Fruit fly (Drosophila melanogaster) whole organism, embryonic: ENCODE measurements around the gene Sec5.

ENCODE experiments used
- Abd-B ChIP-seq: fragments of 200-800 bp; sonication (Bioruptor generic); optimal IDR thresholded peaks from 2 replicates; lab custom pipeline; 2018; ENCODE audit warnings: missing biosample characterization, mild to moderate bottlenecking, missing genetic modification characterization, moderate library complexity
- CG10366 ChIP-seq: fragments of 200-800 bp; sonication (Bioruptor generic); IDR thresholded peaks from 2 replicates; pipeline ENCODE4 v1.3.6; 2022; ENCODE audit warnings: missing biosample characterization, missing genetic modification characterization
- CG12659 ChIP-seq: fragments of 200-800 bp; sonication (Bioruptor generic); optimal IDR thresholded peaks from 3 replicates; lab custom pipeline; 2017; ENCODE audit warnings: mild to moderate bottlenecking, missing biosample characterization, missing genetic modification reagents, missing genetic modification characterization
- CG14014 ChIP-seq: fragments of 200-800 bp; sonication (Bioruptor generic); IDR thresholded peaks from 2 replicates; pipeline ENCODE4 v1.3.6; 2022; ENCODE audit warnings: missing biosample characterization, missing genetic modification characterization
- CG15269 ChIP-seq: fragments of 200-800 bp; sonication (Bioruptor generic); optimal IDR thresholded peaks from 2 replicates; lab custom pipeline; 2018; ENCODE audit warnings: missing biosample characterization, mild to moderate bottlenecking, missing genetic modification characterization, moderate library complexity
- CG17361 ChIP-seq: fragments of 200-800 bp; sonication (Bioruptor generic); IDR thresholded peaks from 3 replicates; pipeline ENCODE4 v1.3.6; 2022; ENCODE audit warnings: missing biosample characterization, missing genetic modification characterization
- CG17912 ChIP-seq: fragments of 200-800 bp; sonication (Bioruptor generic); optimal IDR thresholded peaks from 2 replicates; lab custom pipeline; 2018; ENCODE audit warnings: missing biosample characterization, mild to moderate bottlenecking, missing genetic modification characterization
- CG18476 ChIP-seq: fragments of 200-800 bp; sonication (Bioruptor generic); optimal IDR thresholded peaks from 2 replicates; lab custom pipeline; 2016; ENCODE audit warnings: missing biosample characterization, mild to moderate bottlenecking, missing genetic modification characterization
- CG2199 ChIP-seq: fragments of 200-800 bp; sonication (Bioruptor generic); IDR thresholded peaks from 3 replicates; pipeline ENCODE4 v1.3.6; 2022; ENCODE audit warnings: missing biosample characterization, missing genetic modification characterization
- CG4282 ChIP-seq: fragments of 200-800 bp; sonication (Bioruptor generic); optimal IDR thresholded peaks from 2 replicates; lab custom pipeline; 2016; ENCODE audit warnings: missing biosample characterization, missing genetic modification characterization
- CG4854 ChIP-seq: fragments of 200-800 bp; sonication (Bioruptor generic); optimal IDR thresholded peaks from 2 replicates; lab custom pipeline; 2016; ENCODE audit warnings: missing biosample characterization, missing genetic modification characterization, inconsistent platforms
- CG6654 ChIP-seq: fragments of 200-800 bp; sonication (Bioruptor generic); optimal IDR thresholded peaks from 2 replicates; lab custom pipeline; 2017; ENCODE audit warnings: missing biosample characterization, mild to moderate bottlenecking, missing genetic modification characterization
- CG6854 ChIP-seq: fragments of 200-800 bp; sonication (Bioruptor generic); optimal IDR thresholded peaks from 3 replicates; lab custom pipeline; 2017; ENCODE audit warnings: missing biosample characterization, mild to moderate bottlenecking, missing genetic modification characterization
- CG7271 ChIP-seq: fragments of 200-800 bp; sonication (Bioruptor generic); optimal IDR thresholded peaks from 2 replicates; lab custom pipeline; 2018; ENCODE audit warnings: missing biosample characterization, mild to moderate bottlenecking, missing genetic modification characterization, moderate library complexity
- CG7987 ChIP-seq: fragments of 200-800 bp; sonication (Bioruptor generic); optimal IDR thresholded peaks from 2 replicates; lab custom pipeline; 2018; ENCODE audit warnings: missing biosample characterization, mild to moderate bottlenecking, missing genetic modification characterization, moderate library complexity
- CG8924 ChIP-seq: fragments of 200-800 bp; optimal IDR thresholded peaks from 3 replicates; lab custom pipeline; 2019; ENCODE audit warnings: missing biosample characterization, mild to moderate bottlenecking, missing genetic modification characterization, moderate library complexity
- CG8944 ChIP-seq: fragments of 200-800 bp; sonication (Bioruptor generic); optimal IDR thresholded peaks from 3 replicates; lab custom pipeline; 2016; ENCODE audit warnings: missing biosample characterization, missing genetic modification characterization
- CG9437 ChIP-seq: fragments of 200-800 bp; sonication (Bioruptor generic); optimal IDR thresholded peaks from 2 replicates; lab custom pipeline; 2018; ENCODE audit warnings: missing biosample characterization, mild to moderate bottlenecking, missing genetic modification characterization
- Camta ChIP-seq: fragments of 200-800 bp; sonication (Bioruptor generic); optimal IDR thresholded peaks from 2 replicates; lab custom pipeline; 2016; ENCODE audit warnings: missing biosample characterization, missing genetic modification characterization
- CoRest ChIP-seq: fragments of 200-800 bp; sonication (Bioruptor generic); optimal IDR thresholded peaks from 3 replicates; lab custom pipeline; 2018; ENCODE audit warnings: missing biosample characterization, mild to moderate bottlenecking, missing genetic modification characterization, moderate library complexity
- CrebB ChIP-seq: fragments of 200-800 bp; sonication (Bioruptor generic); optimal IDR thresholded peaks from 3 replicates; lab custom pipeline; 2018; ENCODE audit warnings: missing biosample characterization, mild to moderate bottlenecking, missing genetic modification characterization
- Eip74EF ChIP-seq, 2 experiments: fragments of 200-800 bp in 1 of 2; fragments of >200 bp in 1 of 2; sonication (Bioruptor generic) in 1 of 2; optimal IDR thresholded peaks; 2 replicates each; lab custom pipeline; 2017 to 2019; ENCODE audit warnings: missing biosample characterization in 2 of 2, missing genetic modification characterization in 2 of 2, mild to moderate bottlenecking in 1 of 2, moderate library complexity in 1 of 2
- Ets97D ChIP-seq: fragments of 200-800 bp; sonication (Bioruptor generic); optimal IDR thresholded peaks from 3 replicates; lab custom pipeline; 2016; ENCODE audit warnings: missing biosample characterization, missing genetic modification characterization
- GATAe ChIP-seq: fragments of 200-800 bp; sonication (Bioruptor generic); conservative IDR thresholded peaks from 2 replicates; pipeline ENCODE4 v1.3.6; 2022; ENCODE audit warnings: missing biosample characterization, missing genetic modification characterization
- Gsc ChIP-seq: fragments of 200-800 bp; sonication (Bioruptor generic); IDR thresholded peaks from 2 replicates; pipeline ENCODE4 v1.3.6; 2022; ENCODE audit warnings: missing biosample characterization, missing genetic modification characterization
- H2.0 ChIP-seq: fragments of 200-800 bp; sonication (Bioruptor generic); IDR thresholded peaks from 2 replicates; pipeline ENCODE4 v1.3.6; 2022; ENCODE audit warnings: missing biosample characterization, missing genetic modification characterization
- HLH54F ChIP-seq: fragments of 200-800 bp; sonication (Bioruptor generic); optimal IDR thresholded peaks from 3 replicates; lab custom pipeline; 2016; ENCODE audit warnings: missing biosample characterization, missing genetic modification characterization
- Lpt ChIP-seq: fragments of >200 bp; optimal IDR thresholded peaks from 2 replicates; lab custom pipeline; 2018; ENCODE audit warnings: missing biosample characterization, missing genetic modification characterization
- Max ChIP-seq: fragments of 200-800 bp; sonication (Bioruptor generic); optimal IDR thresholded peaks from 2 replicates; lab custom pipeline; 2016; ENCODE audit warnings: missing biosample characterization, mild to moderate bottlenecking, missing genetic modification characterization
- NFAT ChIP-seq: fragments of 200-800 bp; sonication (Bioruptor generic); IDR thresholded peaks from 2 replicates; pipeline ENCODE4 v1.3.6; 2022; ENCODE audit warnings: missing biosample characterization, missing genetic modification characterization
- Nf-YA ChIP-seq: fragments of 200-800 bp; sonication (Bioruptor generic); IDR thresholded peaks from 2 replicates; pipeline ENCODE4 v1.3.6; 2022; ENCODE audit warnings: missing biosample characterization, missing genetic modification characterization
- Spps ChIP-seq: fragments of 200-800 bp; sonication (Bioruptor generic); optimal IDR thresholded peaks from 2 replicates; lab custom pipeline; 2018; ENCODE audit warnings: missing biosample characterization, mild to moderate bottlenecking, missing genetic modification characterization
- Usf ChIP-seq: fragments of 200-800 bp; sonication (Bioruptor generic); optimal IDR thresholded peaks from 2 replicates; lab custom pipeline; 2017; ENCODE audit warnings: missing genotype, missing biosample characterization, missing genetic modification characterization
- ab ChIP-seq: fragments of 200-800 bp; sonication (Bioruptor generic); optimal IDR thresholded peaks from 2 replicates; lab custom pipeline; 2016; ENCODE audit warnings: missing biosample characterization, missing genetic modification characterization
- ara ChIP-seq: fragments of 200-800 bp; sonication (Bioruptor generic); IDR thresholded peaks from 2 replicates; pipeline ENCODE4 v1.3.6; 2022; ENCODE audit warnings: missing biosample characterization, missing genetic modification characterization
- chn ChIP-seq: fragments of 200-800 bp; sonication (Bioruptor generic); optimal IDR thresholded peaks from 2 replicates; lab custom pipeline; 2016; ENCODE audit warnings: missing biosample characterization, missing genetic modification characterization
- fd102C ChIP-seq: fragments of 200-800 bp; sonication (Bioruptor generic); optimal IDR thresholded peaks from 2 replicates; lab custom pipeline; 2018; ENCODE audit warnings: missing biosample characterization, mild to moderate bottlenecking, missing genetic modification characterization, moderate library complexity
- fu2 ChIP-seq: fragments of 200-800 bp; sonication (Bioruptor generic); optimal IDR thresholded peaks from 2 replicates; lab custom pipeline; 2016; ENCODE audit warnings: missing biosample characterization, missing genetic modification characterization
- gcm2 ChIP-seq: fragments of 200-800 bp; sonication (Bioruptor generic); optimal IDR thresholded peaks from 2 replicates; lab custom pipeline; 2016; ENCODE audit warnings: missing biosample characterization, missing genetic modification characterization
- gem ChIP-seq: fragments of 200-800 bp; sonication (Bioruptor generic); optimal IDR thresholded peaks from 2 replicates; lab custom pipeline; 2019; ENCODE audit warnings: missing biosample characterization, mild to moderate bottlenecking, missing genetic modification characterization, moderate library complexity
- ham ChIP-seq: fragments of 200-800 bp; sonication (Bioruptor generic); IDR thresholded peaks from 2 replicates; pipeline ENCODE4 v1.3.6; 2022; ENCODE audit warnings: missing biosample characterization, missing genetic modification characterization
- hbn ChIP-seq: fragments of 200-800 bp; sonication (Bioruptor generic); IDR thresholded peaks from 2 replicates; pipeline ENCODE4 v1.3.6; 2022; ENCODE audit warnings: missing biosample characterization, missing genetic modification characterization; ENCODE audit not compliant: partially characterized antibody
- ken ChIP-seq: fragments of 200-800 bp; sonication (Bioruptor generic); IDR thresholded peaks from 3 replicates; pipeline ENCODE4 v1.3.6; 2022; ENCODE audit warnings: missing biosample characterization, missing genetic modification characterization
- kni ChIP-seq: fragments of 200-800 bp; sonication (Bioruptor generic); optimal IDR thresholded peaks from 3 replicates; lab custom pipeline; 2017; ENCODE audit warnings: mild to moderate bottlenecking, missing biosample characterization, missing genetic modification reagents, missing genetic modification characterization
- luna ChIP-seq: fragments of 200-800 bp; sonication (Bioruptor generic); optimal IDR thresholded peaks from 2 replicates; lab custom pipeline; 2016; ENCODE audit warnings: missing biosample characterization, missing genetic modification characterization
- phol ChIP-seq: fragments of 200-800 bp; sonication (Bioruptor generic); optimal IDR thresholded peaks from 3 replicates; lab custom pipeline; 2018; ENCODE audit warnings: missing biosample characterization, mild to moderate bottlenecking, missing genetic modification characterization, moderate library complexity
- seq ChIP-seq: fragments of 200-800 bp; sonication (Bioruptor generic); IDR thresholded peaks from 2 replicates; pipeline ENCODE4 v1.3.6; 2022; ENCODE audit warnings: missing biosample characterization, missing genetic modification characterization
- slp2 ChIP-seq: fragments of 200-800 bp; sonication (Bioruptor generic); optimal IDR thresholded peaks from 2 replicates; lab custom pipeline; 2016; ENCODE audit warnings: missing biosample characterization, missing genetic modification characterization
- ttk ChIP-seq: fragments of 200-800 bp; sonication (Bioruptor generic); IDR thresholded peaks from 2 replicates; pipeline ENCODE4 v2.1.2; 2022; ENCODE audit warnings: missing biosample characterization, missing genetic modification characterization
- zen2 ChIP-seq: fragments of 200-800 bp; sonication (Bioruptor generic); IDR thresholded peaks from 3 replicates; pipeline ENCODE4 v1.3.6; 2022; ENCODE audit warnings: missing biosample characterization, missing genetic modification characterization; ENCODE audit not compliant: partially characterized antibody

Gene Sec5

DNA sequence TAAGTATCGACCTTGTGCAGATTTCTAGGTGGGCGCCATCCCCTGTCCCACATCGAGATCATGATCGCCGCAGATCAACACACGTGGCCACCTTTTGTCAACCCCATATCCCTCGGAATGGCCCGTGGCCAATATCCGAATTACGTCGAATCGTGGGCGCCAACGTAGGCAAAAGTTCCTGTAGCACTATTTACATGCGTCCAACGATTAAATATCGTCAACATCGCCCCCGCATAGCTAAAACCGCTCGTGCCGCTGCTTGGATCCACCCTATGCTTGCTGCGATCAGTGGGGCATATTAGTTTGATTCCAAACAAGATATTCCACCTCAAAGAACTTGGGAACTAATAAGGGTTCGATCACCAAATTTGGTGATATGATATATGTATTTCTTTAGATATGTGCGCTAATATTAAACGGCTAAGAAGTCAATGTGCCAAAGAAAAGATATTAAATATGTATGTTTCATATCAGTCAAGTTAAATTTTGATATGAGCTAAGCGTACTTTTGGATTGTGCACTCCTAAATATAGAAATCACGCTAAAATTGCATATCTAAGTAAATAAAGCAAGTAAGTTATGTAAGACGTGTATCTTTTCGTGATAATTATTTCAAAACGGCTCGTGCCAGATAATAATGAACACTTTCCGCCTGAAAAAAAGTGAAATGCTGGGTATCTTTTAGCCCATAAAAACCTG, 20.1 kb downstream of the Sec5 start (continued):
- TF ChIP-seq Camta (GFP tag; lab: Kevin White, UChicago), result no peak
- no peak for TF ChIP-seq Lpt (GFP tag; lab: Kevin White, UChicago)
- TF ChIP-seq kni (GFP tag; lab: Kevin White, UChicago), result no peak
- no peak for TF ChIP-seq seq (GFP tag; lab: Robert Waterston, UW)
- TF ChIP-seq CG6854 (GFP tag; lab: Kevin White, UChicago), result no peak
- no peak for TF ChIP-seq NFAT
- no peak for TF ChIP-seq Usf (GFP tag; lab: Kevin White, UChicago)
- TF ChIP-seq Spps (tag; lab: Kevin White, UChicago), result no peak
- TF ChIP-seq CG8944 (GFP tag; lab: Kevin White, UChicago), result peak; percentile 19
- TF ChIP-seq phol (tag; lab: Kevin White, UChicago), result peak; percentile 21
- no peak for TF ChIP-seq CG8924 (tag; lab: Kevin White, UChicago)
- TF ChIP-seq CG15269, result peak; percentile 22
- TF ChIP-seq luna (GFP tag; lab: Kevin White, UChicago), result no peak
- TF ChIP-seq Eip74EF (GFP tag; optimal IDR thresholded peaks at IDR 0.05; lab: Kevin White, UChicago), result no peak
- TF ChIP-seq gem, result peak; percentile 64
- no peak for TF ChIP-seq Ets97D (GFP tag; lab: Kevin White, UChicago)
- peak; percentile 29 for TF ChIP-seq CG4854
- no peak for TF ChIP-seq CG7271 (tag; lab: Kevin White, UChicago)
- no peak for TF ChIP-seq CG17912 (GFP tag; lab: Kevin White, UChicago)
- TF ChIP-seq CG7987, result no peak
- no peak for TF ChIP-seq zen2 (GFP tag; lab: Robert Waterston, UW)
- peak; percentile 48 for TF ChIP-seq CG9437 (GFP tag; lab: Kevin White, UChicago)
- no peak for TF ChIP-seq ara (GFP tag; lab: Robert Waterston, UW)
- TF ChIP-seq ttk (GFP tag; lab: Robert Waterston, UW), result no peak
- TF ChIP-seq CG17361 (GFP tag; lab: Robert Waterston, UW), result peak; percentile 47; the same call in 1 of the 3 replicates
- no peak for TF ChIP-seq ham
- no peak for TF ChIP-seq CG2199
- TF ChIP-seq slp2 (GFP tag; lab: Kevin White, UChicago), result peak; percentile 52
- no peak for TF ChIP-seq fd102C
- no peak for TF ChIP-seq CG6654 (GFP tag; lab: Kevin White, UChicago)
- peak; percentile 15 for TF ChIP-seq Abd-B (GFP tag; lab: Kevin White, UChicago)
- peak; percentile 14; the same call in 1 of the 2 replicates for TF ChIP-seq H2.0
- peak; percentile 36 for TF ChIP-seq chn (GFP tag; lab: Kevin White, UChicago)
- no peak for TF ChIP-seq hbn (GFP tag; lab: Robert Waterston, UW)
- no peak for TF ChIP-seq ab (GFP tag; lab: Kevin White, UChicago)
- peak; percentile 6; the same call in 1 of the 3 replicates for TF ChIP-seq ken
- TF ChIP-seq GATAe (GFP tag; lab: Robert Waterston, UW), result no peak
- peak; percentile 7 for TF ChIP-seq Max (GFP tag; lab: Kevin White, UChicago)
- peak; percentile 65 for TF ChIP-seq CoRest (tag; lab: Kevin White, UChicago)
- no peak for TF ChIP-seq CG4282 (GFP tag; lab: Kevin White, UChicago)
- no peak for TF ChIP-seq Gsc
- TF ChIP-seq gcm2 (GFP tag; lab: Kevin White, UChicago), result no peak
- TF ChIP-seq Nf-YA, result no peak
- peak; percentile 48; the same call in 1 of the 2 replicates for TF ChIP-seq CG14014 (GFP tag; lab: Robert Waterston, UW)
- no peak for TF ChIP-seq CG10366 (GFP tag; lab: Robert Waterston, UW)
- peak; percentile 51 for TF ChIP-seq HLH54F (GFP tag; lab: Kevin White, UChicago)
- no peak for TF ChIP-seq fu2 (GFP tag; lab: Kevin White, UChicago)
- no peak for TF ChIP-seq CrebB (tag; lab: Kevin White, UChicago)
- TF ChIP-seq CG12659 (GFP tag; lab: Kevin White, UChicago), result peak; percentile 45
- TF ChIP-seq CG18476 (GFP tag; lab: Kevin White, UChicago), result no peak
